Worm (Caenorhabditis elegans): ENCODE measurements around the gene pes-23.

pes-23 gene

ce11 chrX:6915279-6915678 is 14.1 kb downstream of the pes-23 start:
- no peak for TF ChIP-seq ceh-14 (tag; optimal IDR thresholded peaks at IDR 0.05)

- no peak for TF ChIP-seq Y22D7AL.16 (tag; optimal IDR thresholded peaks at IDR 0.05)
- TF ChIP-seq unc-42 (tag; optimal IDR thresholded peaks at IDR 0.05), result peak; percentile 4
- no peak for TF ChIP-seq dmd-4 (tag; optimal IDR thresholded peaks at IDR 0.05; ENCODE audit: borderline replicate concordance)
- TF ChIP-seq F13H6.1 (tag; optimal IDR thresholded peaks at IDR 0.05), result no peak
- no peak for TF ChIP-seq pros-1 (tag; optimal IDR thresholded peaks at IDR 0.05)
- no peak for TF ChIP-seq pag-3 (tag; optimal IDR thresholded peaks at IDR 0.05; ENCODE audit: borderline replicate concordance)
Measured at ce11 chrX:6916150-6916549, 15.0 kb downstream of the pes-23 start.

- peak; percentile 77 for TF ChIP-seq elt-2 (tag; optimal IDR thresholded peaks at IDR 0.05)
- TF ChIP-seq pax-1 (tag; optimal IDR thresholded peaks at IDR 0.05), result no peak
Measured at ce11 chrX:6920132-6920531, 19.0 kb downstream of the pes-23 start.

ce11 chrX:6924461-6924860 is 23.3 kb downstream of the pes-23 start, which contains the start of gene otpl-3:
otpl-3 (minus strand) TSS chrX:6924764.
- peak; percentile 8 for TF ChIP-seq elt-2 (tag; optimal IDR thresholded peaks at IDR 0.05)
- no peak for TF ChIP-seq Y22D7AL.16 (tag; optimal IDR thresholded peaks at IDR 0.05)

DNA sequence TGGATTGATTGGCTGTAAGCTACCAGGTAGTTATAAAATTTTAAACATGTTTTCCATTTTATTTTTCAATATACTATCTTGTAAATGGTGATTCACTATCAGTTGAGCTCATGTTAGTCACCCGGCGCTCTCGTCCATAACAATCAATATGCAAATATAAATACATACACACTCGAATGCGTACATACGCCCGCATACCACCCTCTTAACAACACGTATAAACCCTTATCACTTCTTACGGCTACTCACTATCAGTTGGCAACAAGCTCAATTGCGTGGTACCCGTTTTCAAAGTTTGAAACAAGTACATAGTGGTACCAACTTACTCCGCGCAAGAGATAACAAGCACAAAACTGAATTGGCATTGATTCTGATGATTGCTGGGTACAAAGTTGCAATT is 25.8 kb downstream of the pes-23 start:
- TF ChIP-seq ceh-6 (GFP tag; optimal IDR thresholded peaks at IDR 0.05) (no peak), nfya-1 (tag; optimal IDR thresholded peaks at IDR 0.05) (no peak), sox-2 (GFP tag; IDR thresholded peaks at IDR 0.05) (no peak), rnt-1 (tag; optimal IDR thresholded peaks at IDR 0.05) (no peak), ceh-24 (tag; optimal IDR thresholded peaks at IDR 0.05) (no peak), ceh-9 (tag; optimal IDR thresholded peaks at IDR 0.05) (no peak), che-1 (tag; optimal IDR thresholded peaks at IDR 0.05) (no peak), pat-9 (tag; optimal IDR thresholded peaks at IDR 0.05) (no peak), elt-2 (tag; optimal IDR thresholded peaks at IDR 0.05) (peak; percentile 92)

DNA sequence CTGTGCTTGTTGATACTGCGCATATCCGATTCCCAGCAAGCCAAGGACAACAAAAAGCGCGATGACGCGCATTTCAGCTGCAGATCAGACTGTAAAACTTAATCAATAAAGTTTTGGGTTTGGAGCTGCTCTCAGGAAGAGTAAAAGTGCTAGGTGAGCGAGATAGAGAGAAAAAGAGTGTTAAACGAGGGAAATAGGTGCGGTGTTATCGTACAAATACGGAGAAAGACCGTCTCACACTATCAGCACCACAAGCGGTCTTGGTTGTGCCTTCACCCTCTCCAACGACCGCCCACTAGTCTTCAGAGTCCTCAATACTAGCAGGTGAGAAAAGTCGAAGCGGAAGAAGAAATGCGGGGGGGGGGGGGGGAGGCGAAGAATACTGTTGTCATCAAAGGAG is 27.4 kb downstream of the pes-23 start, which contains the start of gene F14B8.5:
Gene F14B8.5, minus strand, starts transcription at position 127 of the 400 bp plus-strand sequence.
- TF ChIP-seq lin-11 (tag; optimal IDR thresholded peaks at IDR 0.05) (no peak), elt-2 (tag; optimal IDR thresholded peaks at IDR 0.05) (peak; percentile 23)

DNA sequence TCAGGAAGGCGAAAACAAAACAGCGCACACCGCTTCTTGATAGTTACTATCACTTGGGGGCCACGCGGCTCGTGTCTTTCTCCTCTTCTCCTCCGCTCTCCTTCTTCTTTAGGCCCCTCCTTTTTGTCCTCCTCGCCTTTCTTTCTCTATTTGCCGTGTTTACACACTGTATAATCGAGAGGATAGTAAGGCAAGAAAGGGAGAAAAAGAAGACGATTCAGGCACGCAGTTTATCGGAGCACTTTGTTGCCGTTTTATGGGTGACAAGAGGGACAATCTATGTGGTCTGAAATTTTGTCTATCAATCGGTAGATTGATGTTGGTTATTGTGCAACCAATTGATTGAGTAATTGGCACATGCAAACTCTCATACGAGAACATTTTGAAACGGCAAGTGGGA is 31.0 kb downstream of the pes-23 start, which contains the start of gene F14B8.6:
Gene F14B8.6, minus strand, starts transcription at position 292 of the 400 bp plus-strand sequence.
- peak; percentile 76 for TF ChIP-seq elt-2 (tag; optimal IDR thresholded peaks at IDR 0.05)
- no peak for TF ChIP-seq ceh-6 (GFP tag; optimal IDR thresholded peaks at IDR 0.05)

ce11 chrX:6934453-6934852 is 33.3 kb downstream of the pes-23 start:
- TF ChIP-seq npax-4 (tag; optimal IDR thresholded peaks at IDR 0.05) (no peak), ahr-1 (tag; optimal IDR thresholded peaks at IDR 0.05) (no peak), ceh-45 (GFP tag; IDR thresholded peaks at IDR 0.05) (no peak), unc-42 (tag; optimal IDR thresholded peaks at IDR 0.05) (peak; percentile 27), nfya-1 (tag; optimal IDR thresholded peaks at IDR 0.05) (peak; percentile 85), hlh-8 (tag; optimal IDR thresholded peaks at IDR 0.05) (no peak), unc-3 (GFP tag; conservative IDR thresholded peaks at IDR 0.05) (no peak), unc-3 (tag; optimal IDR thresholded peaks at IDR 0.05) (no peak), mec-3 (tag; optimal IDR thresholded peaks at IDR 0.05; ENCODE audit: borderline replicate concordance) (no peak), sox-2 (GFP tag; IDR thresholded peaks at IDR 0.05) (no peak), ceh-31 (tag; optimal IDR thresholded peaks at IDR 0.05) (peak; percentile 9)

All from whole organism, late embryonic.